Worm (Caenorhabditis elegans) whole organism, L3 larva: ENCODE measurements around the gene lips-15.

ENCODE experiments used
- R02D3.7 ChIP-seq: fragments of 150-350 bp; optimal IDR thresholded peaks from 2 replicates; lab custom pipeline; 2014; ENCODE audit warnings: missing biosample characterization, missing genetic modification characterization
- ZK546.5 ChIP-seq: sonication (generic microtip); optimal IDR thresholded peaks from 2 replicates; lab custom pipeline; 2017; ENCODE audit warnings: missing biosample characterization, missing genetic modification characterization
- aly-2 ChIP-seq: fragments of 150-350 bp; optimal IDR thresholded peaks from 2 replicates; lab custom pipeline; 2014; ENCODE audit warnings: missing biosample characterization, missing genetic modification characterization
- ama-1 ChIP-seq: fragments of 150-350 bp; optimal IDR thresholded peaks from 2 replicates; lab custom pipeline; 2018
- ceh-16 ChIP-seq: sonication (generic microtip); optimal IDR thresholded peaks from 2 replicates; lab custom pipeline; 2017; ENCODE audit warnings: missing biosample characterization, missing genetic modification characterization
- ceh-28 ChIP-seq: fragments of 150-350 bp; optimal IDR thresholded peaks from 2 replicates; lab custom pipeline; 2014; ENCODE audit warnings: missing biosample characterization, missing genetic modification reagents, missing genetic modification characterization
- ceh-82 ChIP-seq: fragments of 150-350 bp; optimal IDR thresholded peaks from 2 replicates; lab custom pipeline; 2014; ENCODE audit warnings: missing biosample characterization, missing genetic modification characterization
- daf-12 ChIP-seq: fragments of 150-350 bp; optimal IDR thresholded peaks from 2 replicates; lab custom pipeline; 2014; ENCODE audit warnings: missing biosample characterization, missing genetic modification reagents, missing genetic modification characterization
- egl-27 ChIP-seq: sonication (generic microtip); optimal IDR thresholded peaks from 4 replicates; lab custom pipeline; 2017; ENCODE audit warnings: missing biosample characterization, missing genetic modification reagents, missing genetic modification characterization
- egl-5 ChIP-seq: fragments of 150-350 bp; optimal IDR thresholded peaks from 2 replicates; lab custom pipeline; 2017; ENCODE audit warnings: missing biosample characterization, missing genetic modification reagents, missing genetic modification characterization, inconsistent platforms
- elt-2 ChIP-seq: sonication (generic microtip); optimal IDR thresholded peaks from 2 replicates; lab custom pipeline; 2016; ENCODE audit warnings: missing genetic modification reagents, mild to moderate bottlenecking, missing genetic modification characterization, missing compliant biosample characterization
- elt-3 ChIP-seq, 3 experiments: fragments of 150-350 bp in 1 of 3; sonication (generic microtip) in 2 of 3; optimal IDR thresholded peaks; 2 replicates in 2 of 3; 4 replicates in 1 of 3; lab custom pipeline; 2014 to 2017; ENCODE audit warnings: missing biosample characterization in 3 of 3, missing genetic modification characterization in 3 of 3
- eor-1 ChIP-seq, 2 experiments: fragments of 150-350 bp; optimal IDR thresholded peaks; 2 replicates each; lab custom pipeline; 2014 to 2018; ENCODE audit warnings: missing biosample characterization in 2 of 2, missing genetic modification characterization in 2 of 2
- fkh-10 ChIP-seq: sonication (generic microtip); optimal IDR thresholded peaks from 2 replicates; lab custom pipeline; 2017; ENCODE audit warnings: missing biosample characterization, missing genetic modification reagents, missing genetic modification characterization
- fkh-2 ChIP-seq: fragments of 150-350 bp; optimal IDR thresholded peaks from 2 replicates; lab custom pipeline; 2014; ENCODE audit warnings: missing biosample characterization, missing genetic modification reagents, missing genetic modification characterization
- fos-1 ChIP-seq: fragments of 150-350 bp; optimal IDR thresholded peaks from 2 replicates; lab custom pipeline; 2014; ENCODE audit warnings: missing biosample characterization, missing genetic modification characterization
- jun-1 ChIP-seq: fragments of 150-350 bp; optimal IDR thresholded peaks from 2 replicates; lab custom pipeline; 2014; ENCODE audit warnings: missing biosample characterization, missing genetic modification reagents, missing genetic modification characterization
- lin-15B ChIP-seq: fragments of 150-350 bp; optimal IDR thresholded peaks from 2 replicates; lab custom pipeline; 2014; ENCODE audit warnings: missing biosample characterization, missing genetic modification characterization
- lin-39 ChIP-seq: fragments of 150-350 bp; optimal IDR thresholded peaks from 2 replicates; lab custom pipeline; 2018; ENCODE audit warnings: missing biosample characterization, missing genetic modification reagents, missing genetic modification characterization
- lsy-12 ChIP-seq: sonication (generic microtip); optimal IDR thresholded peaks from 2 replicates; lab custom pipeline; 2016; ENCODE audit warnings: mild to moderate bottlenecking, missing genetic modification characterization, missing compliant biosample characterization
- mdl-1 ChIP-seq: fragments of 150-350 bp; optimal IDR thresholded peaks from 2 replicates; lab custom pipeline; 2014; ENCODE audit warnings: missing biosample characterization, missing genetic modification characterization
- mml-1 ChIP-seq: fragments of 150-350 bp; sonication (generic microtip); optimal IDR thresholded peaks from 3 replicates; lab custom pipeline; 2014; ENCODE audit warnings: missing biosample characterization, missing genetic modification characterization
- nfya-1 ChIP-seq: sonication (generic microtip); optimal IDR thresholded peaks from 2 replicates; lab custom pipeline; 2017; ENCODE audit warnings: missing genetic modification characterization, mild to moderate bottlenecking, missing compliant biosample characterization, antibody characterized with exemption, moderate library complexity; ENCODE audit not compliant: insufficient read depth
- nhr-11 ChIP-seq: fragments of 150-350 bp; optimal IDR thresholded peaks from 2 replicates; lab custom pipeline; 2014; ENCODE audit warnings: missing biosample characterization, missing genetic modification characterization
- nhr-12 ChIP-seq: fragments of 150-350 bp; optimal IDR thresholded peaks from 2 replicates; lab custom pipeline; 2014; ENCODE audit warnings: missing biosample characterization, missing genetic modification characterization
- nhr-25 ChIP-seq: sonication (generic microtip); optimal IDR thresholded peaks from 2 replicates; lab custom pipeline; 2017; ENCODE audit warnings: missing biosample characterization, missing genetic modification characterization
- nhr-43 ChIP-seq: sonication (generic microtip); optimal IDR thresholded peaks from 2 replicates; lab custom pipeline; 2016; ENCODE audit warnings: mild to moderate bottlenecking, missing genetic modification characterization, missing compliant biosample characterization; ENCODE audit not compliant: poor library complexity, severe bottlenecking
- nhr-67 ChIP-seq: fragments of 150-350 bp; optimal IDR thresholded peaks from 2 replicates; lab custom pipeline; 2014; ENCODE audit warnings: missing biosample characterization, missing genetic modification characterization
- pha-4 ChIP-seq: fragments of 150-350 bp; optimal IDR thresholded peaks from 2 replicates; lab custom pipeline; 2014; ENCODE audit warnings: missing biosample characterization, missing genetic modification reagents, missing genetic modification characterization
- pqm-1 ChIP-seq: fragments of 150-350 bp; optimal IDR thresholded peaks from 2 replicates; lab custom pipeline; 2017; ENCODE audit warnings: missing biosample characterization, missing genetic modification characterization, inconsistent platforms
- sea-2 ChIP-seq: fragments of 150-350 bp; sonication (generic microtip); optimal IDR thresholded peaks from 4 replicates; lab custom pipeline; 2014; ENCODE audit warnings: missing biosample characterization, missing genetic modification reagents, missing genetic modification characterization
- snpc-4 ChIP-seq: fragments of 150-350 bp; optimal IDR thresholded peaks from 2 replicates; lab custom pipeline; 2014; ENCODE audit warnings: missing biosample characterization, missing genetic modification characterization
- unc-39 ChIP-seq: sonication (generic microtip); optimal IDR thresholded peaks from 4 replicates; lab custom pipeline; 2017; ENCODE audit warnings: missing biosample characterization, missing genetic modification characterization
- zag-1 ChIP-seq: fragments of 150-350 bp; optimal IDR thresholded peaks from 2 replicates; lab custom pipeline; 2014; ENCODE audit warnings: missing biosample characterization, missing genetic modification characterization
- ztf-11 ChIP-seq: fragments of 150-350 bp; optimal IDR thresholded peaks from 2 replicates; lab custom pipeline; 2014; ENCODE audit warnings: missing biosample characterization, missing genetic modification characterization
- ztf-4 ChIP-seq: fragments of 150-350 bp; optimal IDR thresholded peaks from 2 replicates; lab custom pipeline; 2014; ENCODE audit warnings: missing biosample characterization, missing genetic modification characterization

Gene lips-15

DNA sequence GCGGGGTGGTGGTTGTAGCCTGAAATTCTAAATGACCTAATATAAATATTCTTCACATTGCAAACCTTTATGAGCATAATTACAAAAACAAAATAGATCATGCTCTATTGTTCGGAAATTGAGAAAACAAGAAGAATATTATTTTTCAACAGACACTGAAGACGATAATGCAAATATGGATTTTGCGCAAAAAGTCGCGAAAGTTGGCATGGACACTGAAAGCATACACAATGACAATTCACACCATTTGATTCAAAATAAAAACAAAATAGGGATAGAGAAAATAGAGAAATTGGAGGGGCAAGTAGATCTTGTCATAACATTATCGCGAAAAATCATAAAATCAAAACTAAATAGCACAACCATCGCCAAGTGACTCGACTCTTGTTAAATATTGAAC, 31.4 kb upstream of the lips-15 start, which contains the start of gene Y38E10A.35:
TSS of gene Y38E10A.35 (minus strand) at position 101 of the 400 bp plus-strand sequence.
- TF ChIP-seq nhr-11 (tag; lab: Kevin White, UChicago) (no peak), pha-4 (tag; lab: Kevin White, UChicago) (no peak), zag-1 (no peak), jun-1 (no peak), nhr-12 (tag; lab: Kevin White, UChicago) (no peak), daf-12 (tag; lab: Kevin White, UChicago) (no peak)

DNA sequence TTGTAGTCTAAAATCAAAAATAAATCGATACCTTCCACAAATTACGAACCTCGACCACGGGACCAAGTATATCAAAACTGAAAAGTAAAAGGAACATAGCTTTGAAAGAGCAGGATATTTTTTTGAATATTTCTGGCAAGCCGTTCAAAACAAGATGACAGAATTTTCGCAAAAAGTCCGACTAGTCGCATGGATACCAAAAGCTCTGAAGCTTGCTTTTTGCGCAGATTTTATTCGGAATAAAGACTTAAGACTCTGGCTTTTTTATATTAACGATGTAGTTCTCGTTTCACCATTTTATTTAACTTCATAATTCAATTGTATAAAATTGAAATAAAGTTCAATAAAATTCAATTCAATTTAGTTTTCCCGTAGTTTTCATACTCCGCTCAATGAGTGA, 30.6 kb upstream of the lips-15 start, which contains the start of gene Y38E10A.2:
TSS of gene Y38E10A.2 (minus strand) at position 101 of the 400 bp plus-strand sequence.
- TF ChIP-seq ceh-16 (tag; lab: Kevin White, UChicago) (no peak), nfya-1 (tag; lab: Kevin White, UChicago) (no peak), mdl-1 (no peak), zag-1 (no peak), lsy-12 (tag; lab: Kevin White, UChicago) (no peak)

DNA sequence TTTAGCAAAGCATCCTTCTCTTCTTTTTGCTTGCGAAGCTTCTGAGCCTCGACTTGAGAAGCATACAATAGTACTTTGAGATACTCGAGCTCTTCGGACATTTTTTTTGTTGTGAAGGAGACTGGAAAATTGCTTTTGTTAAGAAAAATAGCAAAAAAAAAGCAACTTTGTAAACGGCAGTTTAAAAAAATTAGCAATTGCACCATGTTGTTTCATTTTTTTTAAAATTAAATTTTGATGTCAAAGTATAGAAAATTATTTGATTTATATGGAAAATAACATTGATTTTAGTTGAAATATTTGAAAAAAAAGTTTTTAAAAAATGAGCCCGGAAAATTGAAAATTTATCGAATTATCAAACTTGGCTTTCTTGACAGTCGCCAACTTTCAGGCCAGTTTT, 29.5 kb upstream of the lips-15 start, which contains the start of gene Y38E10A.3:
TSS of gene Y38E10A.3 (minus strand) at position 101 of the 400 bp plus-strand sequence.
- TF ChIP-seq nhr-67 (tag; lab: Kevin White, UChicago) (no peak), aly-2 (no peak), fos-1 (tag; lab: Kevin White, UChicago) (no peak), lsy-12 (tag; lab: Kevin White, UChicago) (no peak), unc-39 (tag; lab: Kevin White, UChicago) (no peak), mml-1 (no peak), nhr-43 (tag; lab: Kevin White, UChicago) (no peak)
- TF ChIP-seq, all 47 proteins: peak for 0

DNA sequence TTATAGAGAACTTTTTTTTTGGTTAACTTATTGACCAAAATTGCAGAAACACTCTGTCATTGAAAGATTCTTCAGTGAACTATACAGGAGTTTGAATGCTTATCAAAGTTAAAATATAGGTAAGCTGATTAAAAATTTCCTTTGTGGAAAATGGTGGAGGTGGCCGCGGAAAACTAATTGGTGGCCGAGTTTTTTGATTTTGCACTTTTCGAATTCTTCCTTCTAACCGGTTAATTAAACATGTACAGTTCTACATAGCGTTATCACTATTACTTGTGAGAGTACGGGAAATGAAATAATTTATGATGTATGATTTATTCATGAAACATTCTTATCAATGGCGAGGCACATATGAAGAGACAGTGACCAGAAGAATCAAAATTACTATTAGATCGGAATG, 26.4 kb upstream of the lips-15 start, which contains the start of gene clec-8:
TSS of gene clec-8 (minus strand) at position 308 of the 400 bp plus-strand sequence.
- TF ChIP-seq nhr-12 (tag; lab: Kevin White, UChicago) = no peak
- no peak for TF ChIP-seq daf-12 (tag; lab: Kevin White, UChicago)
- TF ChIP-seq ceh-28 (tag; lab: Kevin White, UChicago) = peak; percentile 27
- no peak for TF ChIP-seq snpc-4 (tag; lab: Kevin White, UChicago)
- TF ChIP-seq pqm-1 = peak; percentile 74
- no peak for TF ChIP-seq ceh-82 (tag; lab: Kevin White, UChicago)
- no peak for TF ChIP-seq eor-1 (tag; optimal IDR thresholded peaks at IDR 0.05; lab: Kevin White, UChicago)
- no peak for TF ChIP-seq unc-39 (tag; lab: Kevin White, UChicago)
- no peak for TF ChIP-seq ztf-4
- TF ChIP-seq nhr-67 (tag; lab: Kevin White, UChicago) = no peak
- TF ChIP-seq ZK546.5 (tag; lab: Kevin White, UChicago) = no peak
- TF ChIP-seq lin-39 (tag; lab: Kevin White, UChicago) = no peak
- TF ChIP-seq pha-4 (tag; lab: Kevin White, UChicago) = no peak
- TF ChIP-seq nhr-25 (tag; lab: Kevin White, UChicago) = no peak
- no peak for TF ChIP-seq mdl-1
- TF ChIP-seq ama-1 (lab: Kevin White, UChicago) = no peak
- peak; percentile 74 for TF ChIP-seq elt-2 (tag; lab: Kevin White, UChicago)
- no peak for TF ChIP-seq R02D3.7 (tag; lab: Kevin White, UChicago)

DNA sequence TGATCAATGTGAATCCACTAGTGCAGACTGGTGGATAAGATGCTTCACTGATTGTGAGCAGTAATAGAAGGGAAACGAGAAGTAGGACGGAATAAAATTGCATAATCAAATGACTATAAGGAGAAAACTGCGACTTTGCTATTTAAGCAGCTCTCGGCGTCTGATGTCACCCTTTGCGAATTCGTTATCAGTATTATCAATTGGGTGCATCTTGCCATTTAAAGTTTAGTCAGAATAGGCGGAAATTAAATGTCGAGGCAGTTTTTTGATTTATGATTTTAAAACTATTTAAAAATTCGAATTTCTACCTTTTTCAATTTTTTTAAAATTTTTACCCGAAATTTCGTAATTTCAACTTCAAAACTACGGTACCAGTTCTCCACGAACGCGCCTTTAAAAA, 23.2 kb upstream of the lips-15 start, which contains the start of gene clec-4:
TSS of gene clec-4 (minus strand) at position 162 of the 400 bp plus-strand sequence.
- peak; percentile 31 for TF ChIP-seq elt-2 (tag; lab: Kevin White, UChicago)
- no peak for TF ChIP-seq zag-1
- no peak for TF ChIP-seq ZK546.5 (tag; lab: Kevin White, UChicago)
- peak; percentile 63 for TF ChIP-seq pqm-1
- no peak for TF ChIP-seq snpc-4 (tag; lab: Kevin White, UChicago)

DNA sequence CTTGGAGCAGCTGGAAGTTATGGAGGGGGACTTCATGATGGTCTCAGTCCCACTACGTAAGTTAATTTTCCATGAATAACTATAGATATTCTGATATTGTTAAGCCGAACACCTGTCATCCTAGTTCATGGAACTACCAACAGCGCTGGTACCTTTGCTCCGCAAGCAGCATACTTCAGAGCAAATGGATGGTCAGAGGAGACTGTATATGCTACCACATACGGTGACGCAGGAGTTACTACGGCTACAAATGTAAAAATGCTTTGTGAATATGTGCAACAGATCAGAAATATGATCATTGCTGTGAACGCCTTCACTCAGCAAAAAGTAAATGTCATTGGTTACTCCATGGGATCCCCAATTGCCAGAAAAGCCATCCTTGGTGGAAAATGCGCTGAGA, 1.9 kb downstream of the lips-15 start:
- no peak for TF ChIP-seq fkh-2 (tag; lab: Kevin White, UChicago)
- TF ChIP-seq pha-4 (tag; lab: Kevin White, UChicago) = no peak
- no peak for TF ChIP-seq mdl-1

DNA sequence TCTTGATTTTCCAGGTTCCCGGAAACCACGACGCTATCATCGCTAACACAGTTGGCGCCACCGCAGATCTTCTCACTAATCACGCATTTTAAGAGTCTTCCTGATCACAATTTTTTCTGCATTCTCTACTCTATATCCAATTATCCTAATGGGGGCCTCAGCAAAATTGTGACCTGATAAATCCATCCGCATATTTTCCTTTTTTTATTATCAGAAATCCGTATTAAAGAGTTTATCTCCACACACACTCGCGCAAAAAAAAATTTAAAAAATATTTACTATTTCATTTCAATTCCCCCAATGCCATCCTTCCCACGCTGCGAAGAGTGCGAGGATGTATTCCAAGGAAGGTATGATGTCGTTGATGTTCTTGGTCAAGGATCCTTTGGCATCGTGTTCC, 2.7 kb downstream of the lips-15 start, which contains the start of gene Y38E10A.8:
TSS of gene Y38E10A.8 (plus strand) at position 301 of the 400 bp plus-strand sequence.
- TF ChIP-seq nhr-11 (tag; lab: Kevin White, UChicago) (no peak), nhr-12 (tag; lab: Kevin White, UChicago) (no peak), nhr-43 (tag; lab: Kevin White, UChicago) (no peak), elt-2 (tag; lab: Kevin White, UChicago) (no peak), ZK546.5 (tag; lab: Kevin White, UChicago) (no peak), ztf-4 (no peak), sea-2 (GFP tag; lab: Kevin White, UChicago) (no peak), fkh-10 (GFP tag; lab: Kevin White, UChicago) (no peak), lsy-12 (tag; lab: Kevin White, UChicago) (no peak), nfya-1 (tag; lab: Kevin White, UChicago) (no peak), ztf-11 (tag; lab: Kevin White, UChicago) (no peak), egl-5 (tag; lab: Kevin White, UChicago) (no peak), elt-3 (tag; optimal IDR thresholded peaks at IDR 0.05; lab: Kevin White, UChicago) (no peak), egl-27 (tag; lab: Kevin White, UChicago) (no peak), lin-15B (tag; lab: Kevin White, UChicago) (no peak), ceh-28 (tag; lab: Kevin White, UChicago) (no peak)
